Fruit fly (Drosophila melanogaster): ENCODE measurements around the gene S6kII.
A peak's percentile ranks its signal among the peaks of the same experiment; 100 is the strongest.

S6kII gene

DNA sequence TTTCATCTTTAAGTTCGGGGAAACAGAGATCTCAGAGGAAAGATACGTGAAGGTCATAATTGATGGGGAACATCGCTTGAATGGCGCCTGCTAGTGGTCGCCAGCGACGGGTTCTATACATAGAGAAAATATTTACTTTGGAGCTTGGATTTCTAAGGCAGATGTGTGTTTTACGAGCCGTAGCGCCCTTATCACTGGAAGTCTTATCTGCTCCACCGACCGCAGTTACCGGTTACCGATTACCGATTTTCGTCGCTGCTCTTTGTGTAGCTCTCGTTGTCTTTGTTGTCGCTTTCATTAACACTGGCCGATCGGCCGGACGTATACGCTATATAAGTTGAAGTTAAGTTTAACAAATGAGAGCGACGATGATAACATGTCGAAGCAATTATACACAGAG, 39.2 kb upstream of the S6kII start (continued):
- TF ChIP-seq grn (GFP tag; optimal IDR thresholded peaks at IDR 0.05) (peak; percentile 66), CG3995 (GFP tag; optimal IDR thresholded peaks at IDR 0.05) (no peak), CG15073 (GFP tag; optimal IDR thresholded peaks at IDR 0.05) (no peak), Six4 (GFP tag; optimal IDR thresholded peaks at IDR 0.05) (no peak), CG12942 (GFP tag; optimal IDR thresholded peaks at IDR 0.05) (no peak), Stat92E (GFP tag; optimal IDR thresholded peaks at IDR 0.05) (peak in 1 of 3 experiments; percentile 8), Pdp1 (GFP tag; optimal IDR thresholded peaks at IDR 0.05) (peak in 1 of 2 experiments; percentile 16)

DNA sequence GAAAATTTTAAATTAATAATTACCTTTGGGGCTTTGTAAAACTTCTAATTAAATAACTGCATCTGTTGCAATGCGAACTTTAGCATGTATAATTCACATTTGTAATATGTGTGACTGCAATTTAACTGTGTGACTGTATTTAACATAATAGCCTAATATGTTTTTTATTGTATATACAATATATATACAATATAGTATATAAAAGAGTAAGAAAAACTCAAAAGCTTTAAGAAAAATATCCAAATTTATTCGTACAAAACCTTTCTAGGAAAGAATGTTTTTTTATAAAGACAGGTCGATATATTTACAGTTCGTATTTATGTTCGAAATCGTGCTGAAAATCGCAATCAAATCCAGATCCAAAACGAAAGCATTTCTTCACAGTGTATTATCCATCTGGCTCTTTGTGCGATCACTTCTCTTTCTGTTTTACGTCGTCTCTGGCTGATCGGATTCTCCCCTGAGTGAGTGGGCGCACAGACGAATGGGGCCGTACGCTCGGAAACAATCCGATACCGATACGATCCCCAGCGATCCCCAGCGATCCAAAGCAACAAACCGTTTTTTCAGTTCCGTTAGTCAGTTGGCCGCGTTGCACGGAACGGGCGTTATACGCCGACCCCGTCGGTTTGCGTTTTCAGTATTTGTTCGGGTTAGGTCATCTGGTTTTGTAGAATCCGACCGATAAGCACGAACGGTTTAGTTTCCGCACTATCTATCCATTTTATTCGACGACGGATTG, 38.6 kb upstream of the S6kII start:
- TF ChIP-seq jumu (GFP tag; optimal IDR thresholded peaks at IDR 0.05) (no peak), CG7745 (tag; optimal IDR thresholded peaks at IDR 0.05) (no peak), pnt (GFP tag; optimal IDR thresholded peaks at IDR 0.05) (peak; percentile 13), Deaf1 (tag; optimal IDR thresholded peaks at IDR 0.05) (peak; percentile 95), TFAM (GFP tag; optimal IDR thresholded peaks at IDR 0.05) (no peak), inv (GFP tag; IDR thresholded peaks at IDR 0.05; ENCODE audit: partially characterized antibody) (no peak), Kr (GFP tag; optimal IDR thresholded peaks at IDR 0.05) (no peak), pros (GFP tag; optimal IDR thresholded peaks at IDR 0.05) (no peak), chinmo (GFP tag; IDR thresholded peaks at IDR 0.05; ENCODE audit: partially characterized antibody) (0 out of 4 replicates have a peak, but pooled peaks have one; percentile 58), pb (GFP tag; optimal IDR thresholded peaks at IDR 0.05) (no peak), Spps (tag; optimal IDR thresholded peaks at IDR 0.05) (no peak), al (GFP tag; IDR thresholded peaks at IDR 0.05) (no peak), az2 (GFP tag; optimal IDR thresholded peaks at IDR 0.05) (peak; percentile 54), CG12219 (GFP tag; optimal IDR thresholded peaks at IDR 0.05) (no peak), CG2875 (GFP tag; optimal IDR thresholded peaks at IDR 0.05) (peak; percentile 17), Myb (GFP tag; optimal IDR thresholded peaks at IDR 0.05) (no peak), ab (GFP tag; optimal IDR thresholded peaks at IDR 0.05) (no peak), scrt (GFP tag; optimal IDR thresholded peaks at IDR 0.05) (peak; percentile 26), cas (GFP tag; IDR thresholded peaks at IDR 0.05) (no peak), CG11560 (tag; IDR thresholded peaks at IDR 0.05) (no peak), cato (GFP tag; optimal IDR thresholded peaks at IDR 0.05; ENCODE audit: borderline replicate concordance) (peak; percentile 56), CG12104 (GFP tag; optimal IDR thresholded peaks at IDR 0.05) (peak; percentile 64), chif (GFP tag; optimal IDR thresholded peaks at IDR 0.05) (no peak), CG1602 (GFP tag; optimal IDR thresholded peaks at IDR 0.05) (peak; percentile 34), CG8478 (optimal IDR thresholded peaks at IDR 0.05) (no peak), NfI (GFP tag; optimal IDR thresholded peaks at IDR 0.05) (peak; percentile 57), ash1 (GFP tag; optimal IDR thresholded peaks at IDR 0.05) (no peak), Atf-2 (GFP tag; optimal IDR thresholded peaks at IDR 0.05) (no peak), gfzf (GFP tag; optimal IDR thresholded peaks at IDR 0.05) (no peak), disco-r (GFP tag; optimal IDR thresholded peaks at IDR 0.05) (no peak), her (GFP tag; optimal IDR thresholded peaks at IDR 0.05) (no peak), lab (GFP tag; optimal IDR thresholded peaks at IDR 0.05) (peak; percentile 47), sisA (GFP tag; IDR thresholded peaks at IDR 0.05) (0 out of 2 replicates have a peak, but pooled peaks have one; percentile 31), CG13775 (GFP tag; optimal IDR thresholded peaks at IDR 0.05) (peak; percentile 79), CG13424 (tag; optimal IDR thresholded peaks at IDR 0.05) (peak; percentile 64), CG3065 (GFP tag; optimal IDR thresholded peaks at IDR 0.05) (no peak), CoRest (tag; optimal IDR thresholded peaks at IDR 0.05) (peak; percentile 88), CG14014 (GFP tag; IDR thresholded peaks at IDR 0.05) (no peak), CG7556 (GFP tag; optimal IDR thresholded peaks at IDR 0.05) (peak; percentile 89), rib (GFP tag; IDR thresholded peaks at IDR 0.05) (no peak), run (tag; optimal IDR thresholded peaks at IDR 0.05) (no peak)
